Worm (Caenorhabditis elegans): ENCODE measurements around the gene C34D4.3.

C34D4.3 gene

ce11 chrIV:7149020-7149601 lies 4.4 kb upstream of the C34D4.3 start, which contains the start of gene C34D4.4 (continued):
- TF ChIP-seq unc-98 (GFP tag; IDR thresholded peaks at IDR 0.05) (no peak), efl-1 (optimal IDR thresholded peaks at IDR 0.05) (peak; percentile 61 to 64), efl-1 (GFP tag; optimal IDR thresholded peaks at IDR 0.05 in 1 of 2) (peak; percentile 61 to 95), isw-1 (GFP tag; IDR thresholded peaks at IDR 0.05) (peak; percentile 17; the same call in 1 of the 2 replicates), nhr-20 (tag; optimal IDR thresholded peaks at IDR 0.05) (peak; percentile 14), unc-86 (tag; optimal IDR thresholded peaks at IDR 0.05) (no peak), nhr-237 (tag; optimal IDR thresholded peaks at IDR 0.05) (no peak), pax-3 (tag; optimal IDR thresholded peaks at IDR 0.05) (no peak), C34B4.2 (tag; optimal IDR thresholded peaks at IDR 0.05) (no peak), lir-3 (tag; optimal IDR thresholded peaks at IDR 0.05; ENCODE audit: poor library complexity) (no peak), fos-1 (tag; optimal IDR thresholded peaks at IDR 0.05) (no peak), nhr-47 (tag; optimal IDR thresholded peaks at IDR 0.05) (peak; percentile 45), ceh-63 (GFP tag; optimal IDR thresholded peaks at IDR 0.05) (no peak), rnt-1 (tag; optimal IDR thresholded peaks at IDR 0.05) (peak; percentile 19), egl-27 (tag; optimal IDR thresholded peaks at IDR 0.05) (no peak), swsn-7 (tag; optimal IDR thresholded peaks at IDR 0.05) (no peak), lin-39 (tag; optimal IDR thresholded peaks at IDR 0.05) (no peak), dsc-1 (tag; optimal IDR thresholded peaks at IDR 0.05) (no peak), fkh-10 (GFP tag; optimal IDR thresholded peaks at IDR 0.05) (no peak), sptf-1 (tag; optimal IDR thresholded peaks at IDR 0.05) (no peak), ztf-11 (tag; optimal IDR thresholded peaks at IDR 0.05) (no peak), grh-1 (GFP tag; IDR thresholded peaks at IDR 0.05) (no peak), lin-14 (GFP tag; optimal IDR thresholded peaks at IDR 0.05) (peak; percentile 53), F16B12.6 (tag; optimal IDR thresholded peaks at IDR 0.05) (peak; percentile 92), Y116A8C.19 (tag; optimal IDR thresholded peaks at IDR 0.05; ENCODE audit: borderline replicate concordance) (no peak), ceh-90 (tag; optimal IDR thresholded peaks at IDR 0.05) (no peak), nhr-19 (GFP tag; conservative IDR thresholded peaks at IDR 0.05) (no peak), dpl-1 (GFP tag; optimal IDR thresholded peaks at IDR 0.05) (peak; percentile 32 to 60 (median 58)), sox-4 (tag; optimal IDR thresholded peaks at IDR 0.05) (no peak), snu-23 (GFP tag; optimal IDR thresholded peaks at IDR 0.05) (peak; percentile 47), mep-1 (tag; optimal IDR thresholded peaks at IDR 0.05) (peak; percentile 20), ceh-8 (GFP tag; optimal IDR thresholded peaks at IDR 0.05) (no peak), elt-3 (tag; optimal IDR thresholded peaks at IDR 0.05) (no peak), pqm-1 (tag; optimal IDR thresholded peaks at IDR 0.05) (no peak), lsy-2 (tag; optimal IDR thresholded peaks at IDR 0.05) (peak; percentile 90 to 98), zag-1 (tag; optimal IDR thresholded peaks at IDR 0.05) (no peak), efl-3 (GFP tag; optimal IDR thresholded peaks at IDR 0.05) (no peak), snpc-4 (tag; optimal IDR thresholded peaks at IDR 0.05) (peak; percentile 3), nhr-85 (tag) (no peak), nhr-90 (tag; optimal IDR thresholded peaks at IDR 0.05; ENCODE audit: poor library complexity) (no peak), mab-9 (GFP tag; IDR thresholded peaks at IDR 0.05) (no peak), tlp-1 (tag; optimal IDR thresholded peaks at IDR 0.05) (no peak), pag-3 (tag; optimal IDR thresholded peaks at IDR 0.05; ENCODE audit: borderline replicate concordance, insufficient read depth) (no peak), lin-15B (tag; optimal IDR thresholded peaks at IDR 0.05) (peak; percentile 35), lin-13 (GFP tag; optimal IDR thresholded peaks at IDR 0.05) (peak; percentile 15)
